Fruit fly (Drosophila melanogaster) whole organism, embryonic: Measurements from ENCODE around the gene Jhbp5.

Experiments used
- B-H1 ChIP-seq: fragments of 200-800 bp; sonication (Bioruptor generic); IDR thresholded peaks from 3 replicates; pipeline ENCODE4 v1.3.6; 2022; ENCODE audit warnings: missing biosample characterization, missing genetic modification characterization
- CG10979 ChIP-seq: fragments of 200-800 bp; sonication (Bioruptor generic); optimal IDR thresholded peaks from 2 replicates; lab custom pipeline; 2018; ENCODE audit warnings: missing biosample characterization, mild to moderate bottlenecking, missing genetic modification characterization, moderate library complexity
- CG12104 ChIP-seq: fragments of 200-800 bp; sonication (Bioruptor generic); optimal IDR thresholded peaks from 3 replicates; lab custom pipeline; 2016; ENCODE audit warnings: missing biosample characterization, missing genetic modification characterization
- CG12219 ChIP-seq: fragments of 200-800 bp; sonication (Bioruptor generic); optimal IDR thresholded peaks from 3 replicates; lab custom pipeline; 2018; ENCODE audit warnings: missing biosample characterization, mild to moderate bottlenecking, missing genetic modification characterization
- CG1233 ChIP-seq: fragments of 200-800 bp; sonication (Bioruptor generic); optimal IDR thresholded peaks from 4 replicates; lab custom pipeline; 2018; ENCODE audit warnings: missing biosample characterization, mild to moderate bottlenecking, missing genetic modification characterization
- CG12942 ChIP-seq: fragments of 200-800 bp; sonication (Bioruptor generic); optimal IDR thresholded peaks from 3 replicates; lab custom pipeline; 2016; ENCODE audit warnings: missing biosample characterization, missing genetic modification characterization
- CG13424 ChIP-seq: fragments of 200-800 bp; sonication (Bioruptor generic); optimal IDR thresholded peaks from 2 replicates; lab custom pipeline; 2019; ENCODE audit warnings: missing biosample characterization, mild to moderate bottlenecking, missing genetic modification characterization, moderate library complexity
- CG15479 ChIP-seq: fragments of 200-800 bp; sonication (Bioruptor generic); optimal IDR thresholded peaks from 3 replicates; lab custom pipeline; 2019; ENCODE audit warnings: missing biosample characterization, mild to moderate bottlenecking, missing genetic modification characterization, moderate library complexity
- CG16779 ChIP-seq: fragments of 200-800 bp; sonication (Bioruptor generic); IDR thresholded peaks from 2 replicates; pipeline ENCODE4 v1.3.6; 2022; ENCODE audit warnings: missing biosample characterization, missing genetic modification characterization
- CG18476 ChIP-seq: fragments of 200-800 bp; sonication (Bioruptor generic); optimal IDR thresholded peaks from 2 replicates; lab custom pipeline; 2016; ENCODE audit warnings: missing biosample characterization, mild to moderate bottlenecking, missing genetic modification characterization
- CG2120 ChIP-seq: fragments of 200-800 bp; sonication (Bioruptor generic); optimal IDR thresholded peaks from 3 replicates; lab custom pipeline; 2016; ENCODE audit warnings: missing biosample characterization, missing genetic modification characterization
- CG2875 ChIP-seq: fragments of 200-800 bp; sonication (Bioruptor generic); optimal IDR thresholded peaks from 2 replicates; lab custom pipeline; 2017; ENCODE audit warnings: missing biosample characterization, mild to moderate bottlenecking, missing genetic modification characterization, missing genetic modification reagents
- CG3281 ChIP-seq: fragments of 200-800 bp; sonication (Bioruptor generic); optimal IDR thresholded peaks from 3 replicates; lab custom pipeline; 2017; ENCODE audit warnings: missing biosample characterization, mild to moderate bottlenecking, missing genetic modification characterization
- CG34376 ChIP-seq: fragments of 200-800 bp; sonication (Bioruptor generic); optimal IDR thresholded peaks from 2 replicates; lab custom pipeline; 2018; ENCODE audit warnings: missing biosample characterization, mild to moderate bottlenecking, missing genetic modification characterization
- CG34422 ChIP-seq: fragments of 200-800 bp; sonication (Bioruptor generic); IDR thresholded peaks from 3 replicates; pipeline ENCODE4 v1.3.6; 2022; ENCODE audit warnings: missing biosample characterization, missing genetic modification characterization
- CG4424 ChIP-seq: fragments of 200-800 bp; sonication (Bioruptor generic); optimal IDR thresholded peaks from 3 replicates; lab custom pipeline; 2016; ENCODE audit warnings: missing biosample characterization, missing genetic modification characterization
- CG4707 ChIP-seq: fragments of 200-800 bp; sonication (Bioruptor generic); optimal IDR thresholded peaks from 2 replicates; lab custom pipeline; 2018; ENCODE audit warnings: missing biosample characterization, mild to moderate bottlenecking, missing genetic modification characterization, moderate library complexity
- CG5180 ChIP-seq: fragments of 200-800 bp; sonication (Bioruptor generic); optimal IDR thresholded peaks from 3 replicates; lab custom pipeline; 2017; ENCODE audit warnings: missing biosample characterization, missing genetic modification characterization, mild to moderate bottlenecking, moderate library complexity, missing genetic modification reagents
- CG6272 ChIP-seq: fragments of 200-800 bp; sonication (Bioruptor generic); IDR thresholded peaks from 2 replicates; pipeline ENCODE4 v1.3.6; 2022; ENCODE audit warnings: missing biosample characterization, missing genetic modification characterization
- CG7372 ChIP-seq: fragments of 200-800 bp; sonication (Bioruptor generic); IDR thresholded peaks from 2 replicates; pipeline ENCODE4 v1.3.6; 2022; ENCODE audit warnings: missing biosample characterization, missing genetic modification characterization
- CG7745 ChIP-seq: fragments of 200-800 bp; sonication (Bioruptor generic); optimal IDR thresholded peaks from 2 replicates; lab custom pipeline; 2018; ENCODE audit warnings: missing biosample characterization, mild to moderate bottlenecking, missing genetic modification characterization, moderate library complexity
- CG8765 ChIP-seq: fragments of 200-800 bp; sonication (Bioruptor generic); IDR thresholded peaks from 2 replicates; pipeline ENCODE4 v1.3.6; 2022; ENCODE audit warnings: missing biosample characterization, missing genetic modification characterization
- CG9727 ChIP-seq: fragments of 200-800 bp; sonication (Bioruptor generic); optimal IDR thresholded peaks from 3 replicates; lab custom pipeline; 2017; ENCODE audit warnings: missing biosample characterization, mild to moderate bottlenecking, missing genetic modification characterization
- Elba2 ChIP-seq: fragments of 200-800 bp; sonication (Bioruptor generic); optimal IDR thresholded peaks from 3 replicates; lab custom pipeline; 2016; ENCODE audit warnings: missing biosample characterization, missing genetic modification characterization
- Ets65A ChIP-seq: fragments of 200-800 bp; sonication (Bioruptor generic); peaks from one replicate; lab custom pipeline; 2016; ENCODE audit warnings: missing biosample characterization, missing genetic modification characterization
- H2.0 ChIP-seq: fragments of 200-800 bp; sonication (Bioruptor generic); IDR thresholded peaks from 2 replicates; pipeline ENCODE4 v1.3.6; 2022; ENCODE audit warnings: missing biosample characterization, missing genetic modification characterization
- Hmr ChIP-seq: fragments of 200-800 bp; sonication (Bioruptor generic); optimal IDR thresholded peaks from 3 replicates; lab custom pipeline; 2017; ENCODE audit warnings: mild to moderate bottlenecking, missing biosample characterization, missing genetic modification reagents, missing genetic modification characterization
- Hr39 ChIP-seq: fragments of >200 bp; optimal IDR thresholded peaks from 2 replicates; lab custom pipeline; 2017
- Lhr ChIP-seq: fragments of 200-800 bp; sonication (Bioruptor generic); optimal IDR thresholded peaks from 3 replicates; lab custom pipeline; 2017; ENCODE audit warnings: mild to moderate bottlenecking, missing biosample characterization, missing genetic modification reagents, missing genetic modification characterization
- Max ChIP-seq: fragments of 200-800 bp; sonication (Bioruptor generic); optimal IDR thresholded peaks from 2 replicates; lab custom pipeline; 2016; ENCODE audit warnings: missing biosample characterization, mild to moderate bottlenecking, missing genetic modification characterization
- Nf-YA ChIP-seq: fragments of 200-800 bp; sonication (Bioruptor generic); IDR thresholded peaks from 2 replicates; pipeline ENCODE4 v1.3.6; 2022; ENCODE audit warnings: missing biosample characterization, missing genetic modification characterization
- Nf-YB ChIP-seq: fragments of 200-800 bp; sonication (Bioruptor generic); optimal IDR thresholded peaks from 3 replicates; lab custom pipeline; 2019; ENCODE audit warnings: missing biosample characterization, mild to moderate bottlenecking, missing genetic modification characterization, moderate library complexity
- Nf-YC ChIP-seq: fragments of 200-800 bp; optimal IDR thresholded peaks from 3 replicates; lab custom pipeline; 2019; ENCODE audit warnings: missing biosample characterization, mild to moderate bottlenecking, missing genetic modification characterization, moderate library complexity
- Stat92E ChIP-seq, 3 experiments: fragments of >200 bp in 2 of 3; fragments of 200-800 bp in 1 of 3; sonication (Bioruptor generic) in 1 of 3; optimal IDR thresholded peaks; 2 replicates each; lab custom pipeline; 2017 to 2019; ENCODE audit warnings: missing biosample characterization in 3 of 3, missing genetic modification characterization in 3 of 3, mild to moderate bottlenecking in 1 of 3, moderate library complexity in 1 of 3
- abd-A ChIP-seq: fragments of 200-800 bp; sonication (Bioruptor generic); optimal IDR thresholded peaks from 3 replicates; lab custom pipeline; 2019; ENCODE audit warnings: missing biosample characterization, mild to moderate bottlenecking, missing genetic modification characterization, moderate library complexity
- al ChIP-seq: fragments of 200-800 bp; sonication (Bioruptor generic); IDR thresholded peaks from 2 replicates; pipeline ENCODE4 v1.3.6; 2022; ENCODE audit warnings: missing biosample characterization, missing genetic modification characterization
- btn ChIP-seq: fragments of 200-800 bp; sonication (Bioruptor generic); optimal IDR thresholded peaks from 2 replicates; lab custom pipeline; 2016; ENCODE audit warnings: missing biosample characterization, missing genetic modification characterization
- cg ChIP-seq: fragments of 200-800 bp; sonication (Bioruptor generic); optimal IDR thresholded peaks from 3 replicates; lab custom pipeline; 2019; ENCODE audit warnings: missing biosample characterization, mild to moderate bottlenecking, missing genetic modification characterization, moderate library complexity
- crol ChIP-seq: fragments of 200-800 bp; sonication (Bioruptor generic); IDR thresholded peaks from 2 replicates; pipeline ENCODE4 v1.3.6; 2022; ENCODE audit warnings: missing biosample characterization, missing genetic modification characterization
- cwo ChIP-seq: fragments of 200-800 bp; sonication (Bioruptor generic); optimal IDR thresholded peaks from 3 replicates; lab custom pipeline; 2017; ENCODE audit warnings: missing biosample characterization, missing genetic modification characterization, mild to moderate bottlenecking, moderate library complexity, missing genetic modification reagents
- dimm ChIP-seq: fragments of 200-800 bp; sonication (Bioruptor generic); IDR thresholded peaks from 2 replicates; pipeline ENCODE4 v1.3.6; 2022; ENCODE audit warnings: missing biosample characterization, missing genetic modification characterization
- dpn ChIP-seq, 2 experiments: fragments of 200-800 bp; sonication (Bioruptor generic); optimal IDR thresholded peaks; 3 replicates each; lab custom pipeline; 2016; ENCODE audit warnings: missing biosample characterization in 2 of 2, missing genetic modification characterization in 2 of 2
- esg ChIP-seq: fragments of 200-800 bp; sonication (Bioruptor generic); conservative IDR thresholded peaks from 2 replicates; pipeline ENCODE4 v1.3.6; 2022; ENCODE audit warnings: missing biosample characterization, missing genetic modification characterization
- fd96Cb ChIP-seq: fragments of 200-800 bp; sonication (Bioruptor generic); optimal IDR thresholded peaks from 2 replicates; lab custom pipeline; 2018; ENCODE audit warnings: missing biosample characterization, mild to moderate bottlenecking, missing genetic modification characterization, moderate library complexity
- gcm2 ChIP-seq: fragments of 200-800 bp; sonication (Bioruptor generic); optimal IDR thresholded peaks from 2 replicates; lab custom pipeline; 2016; ENCODE audit warnings: missing biosample characterization, missing genetic modification characterization
- row ChIP-seq: fragments of 200-800 bp; sonication (Bioruptor generic); IDR thresholded peaks from 3 replicates; pipeline ENCODE4 v1.3.6; 2022; ENCODE audit warnings: missing biosample characterization, missing genetic modification characterization
- salm ChIP-seq: fragments of 200-800 bp; sonication (Bioruptor generic); optimal IDR thresholded peaks from 2 replicates; lab custom pipeline; 2018; ENCODE audit warnings: missing biosample characterization, mild to moderate bottlenecking, missing genetic modification characterization
- schlank ChIP-seq: fragments of 200-800 bp; sonication (Bioruptor generic); optimal IDR thresholded peaks from 2 replicates; lab custom pipeline; 2018; ENCODE audit warnings: missing biosample characterization, mild to moderate bottlenecking, missing genetic modification characterization
- slou ChIP-seq: fragments of 200-800 bp; sonication (Bioruptor generic); optimal IDR thresholded peaks from 3 replicates; lab custom pipeline; 2016; ENCODE audit warnings: missing biosample characterization, missing genetic modification characterization
- tio ChIP-seq: fragments of 200-800 bp; sonication (Bioruptor generic); optimal IDR thresholded peaks from 2 replicates; lab custom pipeline; 2017; ENCODE audit warnings: missing biosample characterization, missing genetic modification characterization, inconsistent platforms

Jhbp5 gene

DNA sequence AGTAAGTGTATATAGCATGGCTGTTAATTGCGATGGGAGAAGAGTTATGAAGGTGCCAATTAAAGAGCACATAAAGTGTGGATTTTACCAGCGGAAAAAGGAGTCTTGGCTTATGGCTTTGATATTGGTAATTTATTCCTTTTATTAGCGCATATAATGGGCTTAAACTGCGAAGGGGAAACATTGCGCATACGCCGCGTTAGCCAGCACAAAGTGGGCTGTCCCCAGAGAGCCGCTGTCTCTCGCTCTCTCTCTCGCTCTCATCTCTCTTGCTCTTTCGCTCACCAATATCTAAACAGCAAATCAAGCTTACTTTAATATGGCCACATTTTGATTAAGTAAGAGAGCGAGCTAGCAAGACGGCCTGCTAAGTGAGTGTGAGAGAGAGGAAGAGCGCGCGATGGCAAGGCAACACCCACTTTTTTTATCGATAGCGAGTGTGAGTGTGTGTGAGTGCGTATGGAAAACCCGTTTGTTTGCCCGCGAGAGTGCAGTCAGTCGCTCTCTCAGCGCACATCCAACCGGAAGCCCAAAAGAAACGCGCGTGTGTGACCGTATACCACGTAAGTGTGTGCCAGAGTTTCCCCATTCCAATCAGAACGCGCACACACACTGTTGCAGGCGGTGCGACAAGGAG is 20.2 kb downstream of the Jhbp5 start, which contains the start of gene pnr (continued):
- TF ChIP-seq CG1233 (GFP tag; lab: Kevin White, UChicago) (no peak), CG12942 (GFP tag; lab: Kevin White, UChicago) (no peak), CG15479 (GFP tag; lab: Kevin White, UChicago) (no peak), CG7372 (GFP tag; lab: Robert Waterston, UW) (peak; percentile 94), salm (tag; lab: Kevin White, UChicago) (no peak), Stat92E (GFP tag; optimal IDR thresholded peaks at IDR 0.05; lab: Kevin White, UChicago) (no peak), CG12219 (GFP tag; lab: Kevin White, UChicago) (peak; percentile 20), CG10979 (tag; lab: Kevin White, UChicago) (peak; percentile 25), CG3281 (GFP tag; lab: Kevin White, UChicago) (no peak), Lhr (GFP tag; lab: Kevin White, UChicago) (no peak), abd-A (peak; percentile 97), cwo (no peak), CG34376 (GFP tag; lab: Kevin White, UChicago) (peak; percentile 55), gcm2 (GFP tag; lab: Kevin White, UChicago) (no peak), CG34422 (GFP tag; lab: Robert Waterston, UW) (no peak), B-H1 (no peak), CG13424 (tag; lab: Kevin White, UChicago) (no peak), CG16779 (GFP tag; lab: Robert Waterston, UW) (no peak), CG6272 (GFP tag; lab: Robert Waterston, UW) (no peak), CG18476 (no peak), tio (GFP tag; lab: Kevin White, UChicago) (no peak), schlank (no peak), Hmr (GFP tag; lab: Kevin White, UChicago) (no peak), al (GFP tag; lab: Robert Waterston, UW) (no peak), dimm (GFP tag; lab: Robert Waterston, UW) (no peak), CG5180 (GFP tag; lab: Kevin White, UChicago) (no peak), CG12104 (GFP tag; lab: Kevin White, UChicago) (no peak), CG7745 (tag; lab: Kevin White, UChicago) (peak; percentile 74), btn (GFP tag; lab: Kevin White, UChicago) (no peak), CG9727 (GFP tag; lab: Kevin White, UChicago) (peak; percentile 50), Max (GFP tag; lab: Kevin White, UChicago) (no peak)

DNA sequence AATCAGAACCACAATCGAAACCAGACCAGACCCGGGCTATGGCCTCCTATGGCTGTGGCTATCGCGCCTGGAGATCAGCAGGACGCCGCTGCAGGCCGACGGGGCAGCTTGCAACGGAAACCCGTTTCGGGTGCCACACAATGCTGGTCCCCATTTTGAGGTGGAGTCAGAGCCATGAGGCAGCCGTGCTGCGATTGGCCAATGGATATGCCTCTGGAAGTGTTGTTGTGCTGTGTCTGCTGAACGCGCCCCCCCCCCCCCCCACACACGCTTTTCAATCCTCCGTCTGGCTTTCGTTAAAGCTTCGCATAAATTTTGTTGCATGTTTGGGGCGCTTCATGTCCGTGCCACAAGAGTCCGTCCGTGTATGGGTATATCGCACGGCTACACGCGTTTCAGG is 21.8 kb downstream of the Jhbp5 start:
- TF ChIP-seq crol (peak; percentile 50), Nf-YB (peak; percentile 91), CG4424 (GFP tag; lab: Kevin White, UChicago) (no peak), esg (GFP tag; lab: Robert Waterston, UW) (no peak), fd96Cb (no peak), CG2120 (GFP tag; lab: Kevin White, UChicago) (no peak), cg (GFP tag; lab: Kevin White, UChicago) (peak; percentile 7), Ets65A (GFP tag; lab: Kevin White, UChicago) (peak; percentile 60), row (GFP tag; lab: Robert Waterston, UW) (0 out of 3 replicates have a peak, but pooled peaks have one; percentile 0), Hr39 (lab: Kevin White, UChicago) (peak; percentile 61), Nf-YC (tag; lab: Kevin White, UChicago) (peak; percentile 80), H2.0 (no peak), Nf-YA (no peak), CG2875 (GFP tag; lab: Kevin White, UChicago) (no peak), dpn (GFP tag; optimal IDR thresholded peaks at IDR 0.05; lab: Kevin White, UChicago) (no peak), CG8765 (GFP tag; lab: Robert Waterston, UW) (no peak), Elba2 (GFP tag; lab: Kevin White, UChicago) (no peak), CG4707 (no peak), slou (GFP tag; lab: Kevin White, UChicago) (no peak)
